Worm (Caenorhabditis elegans) whole organism, L3 larva: ENCODE data around the gene srx-129.

Experiments used
- ama-1 ChIP-seq: fragments of 150-350 bp; optimal IDR thresholded peaks from 2 replicates; lab custom pipeline; 2018
- ceh-16 ChIP-seq: sonication (generic microtip); optimal IDR thresholded peaks from 2 replicates; lab custom pipeline; 2017; ENCODE audit warnings: missing biosample characterization, missing genetic modification characterization
- ceh-82 ChIP-seq: fragments of 150-350 bp; optimal IDR thresholded peaks from 2 replicates; lab custom pipeline; 2014; ENCODE audit warnings: missing biosample characterization, missing genetic modification characterization
- elt-2 ChIP-seq: sonication (generic microtip); optimal IDR thresholded peaks from 2 replicates; lab custom pipeline; 2016; ENCODE audit warnings: missing genetic modification reagents, mild to moderate bottlenecking, missing genetic modification characterization, missing compliant biosample characterization
- fkh-2 ChIP-seq: fragments of 150-350 bp; optimal IDR thresholded peaks from 2 replicates; lab custom pipeline; 2014; ENCODE audit warnings: missing biosample characterization, missing genetic modification reagents, missing genetic modification characterization
- fos-1 ChIP-seq: fragments of 150-350 bp; optimal IDR thresholded peaks from 2 replicates; lab custom pipeline; 2014; ENCODE audit warnings: missing biosample characterization, missing genetic modification characterization
- jun-1 ChIP-seq: fragments of 150-350 bp; optimal IDR thresholded peaks from 2 replicates; lab custom pipeline; 2014; ENCODE audit warnings: missing biosample characterization, missing genetic modification reagents, missing genetic modification characterization
- lin-15B ChIP-seq: fragments of 150-350 bp; optimal IDR thresholded peaks from 2 replicates; lab custom pipeline; 2014; ENCODE audit warnings: missing biosample characterization, missing genetic modification characterization
- lin-39 ChIP-seq: fragments of 150-350 bp; optimal IDR thresholded peaks from 2 replicates; lab custom pipeline; 2018; ENCODE audit warnings: missing biosample characterization, missing genetic modification reagents, missing genetic modification characterization
- mml-1 ChIP-seq: fragments of 150-350 bp; sonication (generic microtip); optimal IDR thresholded peaks from 3 replicates; lab custom pipeline; 2014; ENCODE audit warnings: missing biosample characterization, missing genetic modification characterization
- nfya-1 ChIP-seq: sonication (generic microtip); optimal IDR thresholded peaks from 2 replicates; lab custom pipeline; 2017; ENCODE audit warnings: missing genetic modification characterization, mild to moderate bottlenecking, missing compliant biosample characterization, antibody characterized with exemption, moderate library complexity; ENCODE audit not compliant: insufficient read depth
- nhr-237 ChIP-seq: fragments of 150-350 bp; optimal IDR thresholded peaks from 2 replicates; lab custom pipeline; 2014; ENCODE audit warnings: missing biosample characterization, missing genetic modification characterization
- nhr-25 ChIP-seq: sonication (generic microtip); optimal IDR thresholded peaks from 2 replicates; lab custom pipeline; 2017; ENCODE audit warnings: missing biosample characterization, missing genetic modification characterization
- nhr-43 ChIP-seq: sonication (generic microtip); optimal IDR thresholded peaks from 2 replicates; lab custom pipeline; 2016; ENCODE audit warnings: mild to moderate bottlenecking, missing genetic modification characterization, missing compliant biosample characterization; ENCODE audit not compliant: poor library complexity, severe bottlenecking
- nhr-76 ChIP-seq: fragments of 150-350 bp; sonication (generic microtip); optimal IDR thresholded peaks from 5 replicates; lab custom pipeline; 2014; ENCODE audit warnings: missing biosample characterization, missing genetic modification characterization
- nhr-77 ChIP-seq: fragments of 150-350 bp; optimal IDR thresholded peaks from 2 replicates; lab custom pipeline; 2014; ENCODE audit warnings: missing biosample characterization, missing genetic modification characterization
- pha-4 ChIP-seq: fragments of 150-350 bp; optimal IDR thresholded peaks from 2 replicates; lab custom pipeline; 2014; ENCODE audit warnings: missing biosample characterization, missing genetic modification reagents, missing genetic modification characterization
- pqm-1 ChIP-seq: fragments of 150-350 bp; optimal IDR thresholded peaks from 2 replicates; lab custom pipeline; 2017; ENCODE audit warnings: missing biosample characterization, missing genetic modification characterization, inconsistent platforms
- sea-2 ChIP-seq: fragments of 150-350 bp; sonication (generic microtip); optimal IDR thresholded peaks from 4 replicates; lab custom pipeline; 2014; ENCODE audit warnings: missing biosample characterization, missing genetic modification reagents, missing genetic modification characterization
- snpc-4 ChIP-seq: fragments of 150-350 bp; optimal IDR thresholded peaks from 2 replicates; lab custom pipeline; 2014; ENCODE audit warnings: missing biosample characterization, missing genetic modification characterization
- zag-1 ChIP-seq: fragments of 150-350 bp; optimal IDR thresholded peaks from 2 replicates; lab custom pipeline; 2014; ENCODE audit warnings: missing biosample characterization, missing genetic modification characterization
- ztf-11 ChIP-seq: fragments of 150-350 bp; optimal IDR thresholded peaks from 2 replicates; lab custom pipeline; 2014; ENCODE audit warnings: missing biosample characterization, missing genetic modification characterization
- ztf-4 ChIP-seq: fragments of 150-350 bp; optimal IDR thresholded peaks from 2 replicates; lab custom pipeline; 2014; ENCODE audit warnings: missing biosample characterization, missing genetic modification characterization

srx-129 gene

ce11 chrV:13878226-13878625 lies 44.2 kb downstream of the srx-129 start:
- TF ChIP-seq ceh-16 (tag; lab: Kevin White, UChicago) = no peak
- TF ChIP-seq lin-15B (tag; lab: Kevin White, UChicago) = peak; percentile 14
- TF ChIP-seq elt-2 (tag; lab: Kevin White, UChicago) = peak; percentile 86
- peak; percentile 11 for TF ChIP-seq jun-1
- TF ChIP-seq snpc-4 = no peak
- peak; percentile 93 for TF ChIP-seq pqm-1 (tag; lab: Kevin White, UChicago)

ce11 chrV:13879241-13879640 lies 45.2 kb downstream of the srx-129 start, which contains the start of gene lbp-7:
lbp-7 (plus strand) TSS chrV:13879552.
- no peak for TF ChIP-seq lin-39 (tag; lab: Kevin White, UChicago)
- TF ChIP-seq pqm-1 (tag; lab: Kevin White, UChicago) = peak; percentile 94
- peak; percentile 41 for TF ChIP-seq pha-4 (tag; lab: Kevin White, UChicago)
- TF ChIP-seq fkh-2 = no peak
- TF ChIP-seq elt-2 (tag; lab: Kevin White, UChicago) = peak; percentile 93
- TF ChIP-seq jun-1 = peak; percentile 23

- TF ChIP-seq snpc-4 (peak; percentile 28), nfya-1 (peak; percentile 20), nhr-77 (tag; lab: Kevin White, UChicago) (no peak), ztf-11 (no peak), nhr-43 (tag; lab: Kevin White, UChicago) (peak; percentile 30), zag-1 (no peak), lin-15B (tag; lab: Kevin White, UChicago) (peak; percentile 63), nhr-25 (tag; lab: Kevin White, UChicago) (peak; percentile 19), pha-4 (tag; lab: Kevin White, UChicago) (peak; percentile 56), mml-1 (no peak), lin-39 (tag; lab: Kevin White, UChicago) (no peak), pqm-1 (tag; lab: Kevin White, UChicago) (no peak), ceh-82 (no peak)
- TF ChIP-seq, all 47 proteins: peak for 6
Measured at ce11 chrV:13880163-13880562, 46.1 kb downstream of the srx-129 start.

- no peak for TF ChIP-seq lin-15B (tag; lab: Kevin White, UChicago)
- TF ChIP-seq ama-1 (lab: Kevin White, UChicago) = no peak
- TF ChIP-seq fos-1 (tag; lab: Kevin White, UChicago) = no peak
- TF ChIP-seq nhr-76 (tag; lab: Kevin White, UChicago) = no peak
- TF ChIP-seq sea-2 (GFP tag; lab: Kevin White, UChicago) = no peak
- no peak for TF ChIP-seq ztf-4
- no peak for TF ChIP-seq nhr-237 (tag; lab: Kevin White, UChicago)
- TF ChIP-seq jun-1 = no peak
Measured at ce11 chrV:13880607-13881006, 46.6 kb downstream of the srx-129 start, which contains the start of gene T22G5.3. T22G5.3 (plus strand) TSS chrV:13880907.
